Fruit fly (Drosophila melanogaster) whole organism, wandering third instar larva: ENCODE data around the gene He.

Source experiments
- Abd-B ChIP-seq: fragments of >200 bp; optimal IDR thresholded peaks from 2 replicates; lab custom pipeline; 2017; ENCODE audit warnings: missing biosample characterization, missing genetic modification characterization
- CG32264 ChIP-seq: fragments of 200-800 bp; sonication (Bioruptor generic); optimal IDR thresholded peaks from 2 replicates; lab custom pipeline; 2016; ENCODE audit warnings: missing biosample characterization, missing genetic modification characterization
- CG9705 ChIP-seq: fragments of 200-800 bp; sonication (Bioruptor generic); optimal IDR thresholded peaks from 2 replicates; lab custom pipeline; 2018; ENCODE audit warnings: missing biosample characterization, mild to moderate bottlenecking, missing genetic modification characterization
- CrebA ChIP-seq: fragments of 200-800 bp; sonication (Bioruptor generic); optimal IDR thresholded peaks from 2 replicates; lab custom pipeline; 2016; ENCODE audit warnings: missing biosample characterization, mild to moderate bottlenecking, missing genetic modification characterization, borderline replicate concordance
- Dfd ChIP-seq: fragments of >200 bp; optimal IDR thresholded peaks from 2 replicates; lab custom pipeline; 2017; ENCODE audit warnings: missing biosample characterization, missing genetic modification characterization
- Dif ChIP-seq: fragments of 200-275, 200-300 bp; sonication (Bioruptor generic); optimal IDR thresholded peaks from 2 replicates; lab custom pipeline; 2018; ENCODE audit warnings: missing biosample characterization, missing genetic modification characterization; ENCODE audit not compliant: partially characterized antibody
- GATAd ChIP-seq: sonication (Bioruptor generic); optimal IDR thresholded peaks from 2 replicates; lab custom pipeline; 2016; ENCODE audit warnings: missing biosample characterization, missing genetic modification characterization
- HLH106 ChIP-seq: fragments of 200-800 bp; optimal IDR thresholded peaks from 3 replicates; lab custom pipeline; 2019; ENCODE audit warnings: missing biosample characterization, mild to moderate bottlenecking, missing genetic modification characterization, moderate library complexity
- Hnf4 ChIP-seq: fragments of 200-800 bp; sonication (Bioruptor generic); optimal IDR thresholded peaks from 2 replicates; lab custom pipeline; 2016; ENCODE audit warnings: missing biosample characterization, mild to moderate bottlenecking, missing genetic modification characterization
- Hr78 ChIP-seq: fragments of >200 bp; optimal IDR thresholded peaks from 2 replicates; lab custom pipeline; 2017; ENCODE audit warnings: missing biosample characterization, missing genetic modification characterization
- Hr83 ChIP-seq: fragments of 200-300 bp; sonication (Bioruptor generic); optimal IDR thresholded peaks from 2 replicates; lab custom pipeline; 2016; ENCODE audit warnings: missing biosample characterization, mild to moderate bottlenecking, missing genetic modification characterization, moderate library complexity; ENCODE audit not compliant: poor library complexity, severe bottlenecking
- Jra ChIP-seq: sonication (Bioruptor generic); optimal IDR thresholded peaks from 2 replicates; lab custom pipeline; 2016; ENCODE audit warnings: missing biosample characterization, missing genetic modification characterization
- Mio ChIP-seq: sonication (Bioruptor generic); optimal IDR thresholded peaks from 2 replicates; lab custom pipeline; 2016; ENCODE audit warnings: missing biosample characterization, missing genetic modification characterization
- Myc ChIP-seq: fragments of >200 bp; optimal IDR thresholded peaks from 2 replicates; lab custom pipeline; 2017
- OdsH ChIP-seq: fragments of 200-800 bp; sonication (Bioruptor generic); optimal IDR thresholded peaks from 2 replicates; lab custom pipeline; 2016; ENCODE audit warnings: missing biosample characterization, mild to moderate bottlenecking, missing genetic modification characterization
- Rel ChIP-seq, 2 experiments: fragments of 200-800 bp; sonication (Bioruptor generic) in 1 of 2; optimal IDR thresholded peaks; 2 replicates in 1 of 2; 3 replicates in 1 of 2; lab custom pipeline; 2016 to 2019; ENCODE audit warnings: mild to moderate bottlenecking in 2 of 2, missing biosample characterization in 2 of 2, missing genetic modification characterization in 2 of 2, moderate library complexity in 1 of 2
- Sp1 ChIP-seq: fragments of 200-800 bp; sonication (Bioruptor generic); optimal IDR thresholded peaks from 3 replicates; lab custom pipeline; 2019; ENCODE audit warnings: missing biosample characterization, mild to moderate bottlenecking, missing genetic modification characterization, moderate library complexity
- Vsx2 ChIP-seq: fragments of 200-300, 225-300 bp; sonication (Bioruptor generic); optimal IDR thresholded peaks from 2 replicates; lab custom pipeline; 2018; ENCODE audit warnings: missing biosample characterization, missing genetic modification characterization; ENCODE audit not compliant: partially characterized antibody
- br ChIP-seq: fragments of 200-800 bp; sonication (Bioruptor generic); optimal IDR thresholded peaks from 2 replicates; lab custom pipeline; 2016; ENCODE audit warnings: missing biosample characterization, missing genetic modification characterization
- brk ChIP-seq: fragments of 200-800 bp; sonication (Bioruptor generic); optimal IDR thresholded peaks from 2 replicates; lab custom pipeline; 2016; ENCODE audit warnings: missing biosample characterization, mild to moderate bottlenecking, missing genetic modification characterization
- dl ChIP-seq, 2 experiments: fragments of 175-275, 200-275 bp in 1 of 2; fragments of 200-275 bp in 1 of 2; sonication (Bioruptor generic); optimal IDR thresholded peaks; lab custom pipeline; 2018; ENCODE audit warnings: mild to moderate bottlenecking in 2 of 2, missing biosample characterization in 2 of 2, missing genetic modification characterization in 2 of 2, moderate library complexity in 2 of 2; ENCODE audit not compliant: partially characterized antibody in 2 of 2, insufficient read depth in 1 of 2
- dmrt93B ChIP-seq: fragments of 200-800 bp; sonication (Bioruptor generic); optimal IDR thresholded peaks from 2 replicates; lab custom pipeline; 2018; ENCODE audit warnings: missing biosample characterization, mild to moderate bottlenecking, missing genetic modification characterization
- dsf ChIP-seq: sonication (Bioruptor generic); optimal IDR thresholded peaks from 2 replicates; lab custom pipeline; 2016; ENCODE audit warnings: missing biosample characterization, missing genetic modification characterization, borderline replicate concordance
- ey ChIP-seq: fragments of 200-800 bp; sonication (Bioruptor generic); optimal IDR thresholded peaks from 2 replicates; lab custom pipeline; 2016; ENCODE audit warnings: missing biosample characterization, missing genetic modification characterization
- foxo ChIP-seq, 2 experiments: fragments of 200-800 bp; sonication (Bioruptor generic); optimal IDR thresholded peaks; 2 replicates in 1 of 2; 3 replicates in 1 of 2; lab custom pipeline; 2016 to 2017; ENCODE audit warnings: missing biosample characterization in 2 of 2, missing genetic modification characterization in 2 of 2
- fru ChIP-seq: fragments of 200-800 bp; sonication (Bioruptor generic); optimal IDR thresholded peaks from 3 replicates; lab custom pipeline; 2016; ENCODE audit warnings: missing biosample characterization, mild to moderate bottlenecking, missing genetic modification characterization
- h ChIP-seq: fragments of 200-800 bp; sonication (Bioruptor generic); optimal IDR thresholded peaks from 3 replicates; lab custom pipeline; 2016; ENCODE audit warnings: missing biosample characterization, mild to moderate bottlenecking, missing genetic modification characterization
- jim ChIP-seq: fragments of 175-275, 200-325 bp; sonication (Bioruptor generic); optimal IDR thresholded peaks from 2 replicates; lab custom pipeline; 2016; ENCODE audit warnings: missing biosample characterization, mild to moderate bottlenecking, missing genetic modification characterization
- lola ChIP-seq: fragments of >200 bp; optimal IDR thresholded peaks from 2 replicates; lab custom pipeline; 2017; ENCODE audit warnings: missing biosample characterization, missing genetic modification characterization
- pan ChIP-seq: fragments of >200 bp; optimal IDR thresholded peaks from 2 replicates; lab custom pipeline; 2017
- rgr ChIP-seq: fragments of 200-800 bp; sonication (Bioruptor generic); optimal IDR thresholded peaks from 3 replicates; lab custom pipeline; 2016; ENCODE audit warnings: missing biosample characterization, mild to moderate bottlenecking, missing genetic modification characterization
- sage ChIP-seq: fragments of 200-800 bp; sonication (Bioruptor generic); optimal IDR thresholded peaks from 2 replicates; lab custom pipeline; 2016; ENCODE audit warnings: missing biosample characterization, mild to moderate bottlenecking, missing genetic modification characterization
- sv ChIP-seq: fragments of 200-800 bp; sonication (Bioruptor generic); optimal IDR thresholded peaks from 3 replicates; lab custom pipeline; 2016; ENCODE audit warnings: missing biosample characterization, missing genetic modification characterization
- tai ChIP-seq: sonication (Bioruptor generic); optimal IDR thresholded peaks from 2 replicates; lab custom pipeline; 2016; ENCODE audit warnings: missing biosample characterization, missing genetic modification characterization
- usp ChIP-seq: fragments of >200 bp; optimal IDR thresholded peaks from 2 replicates; lab custom pipeline; 2017; ENCODE audit warnings: missing biosample characterization, missing genetic modification characterization
- woc ChIP-seq: sonication (Bioruptor generic); optimal IDR thresholded peaks from 2 replicates; lab custom pipeline; 2016; ENCODE audit warnings: missing biosample characterization, mild to moderate bottlenecking, missing genetic modification characterization

The He gene

dm6 chr2L:13966732-13967316 lies 5.9 kb downstream of the He start, which contains the start of gene NimB2:
Gene NimB2, minus strand, starts transcription at chr2L:13967018.
- no peak for TF ChIP-seq Hnf4 (GFP tag; lab: Kevin White, UChicago)
- TF ChIP-seq Rel (GFP tag; optimal IDR thresholded peaks at IDR 0.05; lab: Kevin White, UChicago) = no peak
- peak; percentile 42 for TF ChIP-seq Rel (tag; optimal IDR thresholded peaks at IDR 0.05; lab: Kevin White, UChicago)
- TF ChIP-seq sage (GFP tag; lab: Kevin White, UChicago) = no peak
- TF ChIP-seq, all 38 proteins: peak for 1

DNA sequence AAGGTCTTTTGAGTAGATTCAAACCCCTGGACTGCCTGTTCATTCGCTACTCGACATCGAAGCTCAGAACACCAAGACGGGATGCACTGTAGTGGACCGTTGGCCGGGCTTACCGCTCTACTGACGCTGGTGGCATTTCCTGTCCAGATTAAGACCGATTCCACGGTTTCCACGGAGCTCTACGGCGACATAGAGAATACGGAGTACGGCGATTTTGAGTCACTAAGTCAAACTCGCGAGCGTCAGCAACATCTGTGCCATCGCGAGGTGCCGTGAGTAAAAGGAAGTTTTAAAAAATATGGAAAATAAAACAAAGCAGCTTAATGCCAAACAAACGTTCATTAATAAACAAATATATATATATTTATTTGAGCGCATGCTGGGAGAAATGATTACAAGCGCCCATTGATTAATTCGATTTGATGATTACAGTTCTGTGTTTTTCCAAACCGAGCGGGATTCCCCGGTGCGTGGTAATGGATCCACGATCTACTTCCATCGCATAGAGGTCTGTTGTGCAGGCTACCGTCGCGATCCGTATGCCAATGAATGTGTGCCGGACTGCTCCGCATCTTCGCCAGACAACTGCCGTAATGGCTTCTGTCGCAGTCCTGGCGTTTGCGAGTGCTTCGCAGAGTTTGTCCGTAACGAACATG lies 9.2 kb downstream of the He start, which contains the start of gene NimB1:
NimB1 (plus strand) TSS at position 41 of the 656 bp plus-strand sequence.
- TF ChIP-seq Dfd (GFP tag; lab: Kevin White, UChicago) (no peak), Rel (GFP tag; optimal IDR thresholded peaks at IDR 0.05; lab: Kevin White, UChicago) (no peak), Rel (tag; optimal IDR thresholded peaks at IDR 0.05; lab: Kevin White, UChicago) (peak; percentile 94)

- peak; percentile 7 for TF ChIP-seq Myc (lab: Kevin White, UChicago)
- TF ChIP-seq Dif (GFP tag; lab: Kevin White, UChicago) = peak; percentile 34
- no peak for TF ChIP-seq OdsH
- TF ChIP-seq Mio = no peak
- no peak for TF ChIP-seq woc (GFP tag; lab: Kevin White, UChicago)
These were observed 12.3 kb downstream of the He start for dm6 chr2L:13960399-13960798.

DNA sequence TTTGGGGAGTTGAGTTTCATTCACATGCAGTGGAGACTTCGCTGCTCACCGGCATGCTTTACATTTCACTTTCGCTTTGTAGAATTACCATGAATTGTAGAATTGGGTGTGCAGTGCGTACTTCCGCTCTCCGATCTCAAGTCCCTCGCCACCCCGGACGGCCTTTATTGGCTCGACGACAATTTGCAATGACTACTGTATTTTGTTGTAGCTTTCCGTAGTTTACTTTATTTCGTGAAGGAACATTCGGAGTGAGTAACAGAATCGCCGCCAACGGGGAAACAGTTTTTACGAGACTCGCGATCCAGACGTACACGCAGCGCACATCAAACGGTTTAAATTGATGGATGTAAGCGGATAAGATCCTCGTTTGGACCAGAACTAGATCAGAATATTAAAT lies 15.5 kb downstream of the He start, which contains the start of gene NimA:
NimA (plus strand) TSS at position 301 of the 400 bp plus-strand sequence.
- TF ChIP-seq rgr (no peak), sv (no peak), fru (GFP tag; lab: Kevin White, UChicago) (no peak), HLH106 (no peak), h (no peak), lola (GFP tag; lab: Kevin White, UChicago) (no peak), ey (GFP tag; lab: Kevin White, UChicago) (no peak), Dif (GFP tag; lab: Kevin White, UChicago) (no peak), CG32264 (GFP tag; lab: Kevin White, UChicago) (no peak), Dfd (GFP tag; lab: Kevin White, UChicago) (no peak), Jra (GFP tag; lab: Kevin White, UChicago) (no peak)

DNA sequence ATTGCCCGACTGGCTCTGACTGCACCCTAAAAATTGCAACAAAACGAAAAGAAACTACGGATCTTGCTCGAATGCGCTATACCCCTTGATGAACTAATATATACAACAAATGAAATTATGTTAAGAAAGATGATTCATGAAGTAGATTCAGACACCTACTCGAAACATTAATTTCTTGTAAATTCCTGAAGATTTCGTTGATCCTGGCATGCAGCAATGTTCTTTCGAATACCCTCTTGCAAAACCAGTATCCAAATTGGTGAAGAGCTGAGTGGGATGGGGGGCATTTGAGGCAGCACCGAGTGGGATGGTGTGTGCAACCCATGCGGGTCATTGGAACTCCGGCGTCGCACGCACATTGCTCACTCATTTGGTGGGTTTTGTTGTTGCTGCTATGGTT lies 17.0 kb downstream of the He start:
- TF ChIP-seq Myc (lab: Kevin White, UChicago) (no peak), dsf (GFP tag; lab: Kevin White, UChicago) (peak; percentile 88), Mio (peak; percentile 72), h (peak; percentile 95), sage (GFP tag; lab: Kevin White, UChicago) (peak; percentile 88), CG32264 (GFP tag; lab: Kevin White, UChicago) (peak; percentile 84), dl (GFP tag; optimal IDR thresholded peaks at IDR 0.05; lab: Kevin White, UChicago; ENCODE audit: insufficient read depth in 1 of 2, partially characterized antibody in 2 of 2) (no peak), Hr78 (GFP tag; lab: Kevin White, UChicago) (no peak), Abd-B (GFP tag; lab: Kevin White, UChicago) (no peak), Hnf4 (GFP tag; lab: Kevin White, UChicago) (peak; percentile 97), lola (GFP tag; lab: Kevin White, UChicago) (no peak), Sp1 (GFP tag; lab: Kevin White, UChicago) (peak; percentile 96), Jra (GFP tag; lab: Kevin White, UChicago) (peak; percentile 95), Vsx2 (GFP tag; lab: Kevin White, UChicago) (no peak), rgr (peak; percentile 96), br (GFP tag; lab: Kevin White, UChicago) (peak; percentile 97), HLH106 (peak; percentile 98), CG9705 (GFP tag; lab: Kevin White, UChicago) (peak; percentile 72), OdsH (peak; percentile 97), ey (GFP tag; lab: Kevin White, UChicago) (peak; percentile 98), brk (peak; percentile 95), sv (no peak), woc (GFP tag; lab: Kevin White, UChicago) (peak; percentile 95), CrebA (GFP tag; lab: Kevin White, UChicago) (peak; percentile 78), jim (no peak), Dfd (GFP tag; lab: Kevin White, UChicago) (no peak), tai (GFP tag; lab: Kevin White, UChicago) (peak; percentile 96), foxo (GFP tag; optimal IDR thresholded peaks at IDR 0.05; lab: Kevin White, UChicago) (peak; percentile 29 to 97), Rel (GFP tag; optimal IDR thresholded peaks at IDR 0.05; lab: Kevin White, UChicago) (peak; percentile 74), Rel (tag; optimal IDR thresholded peaks at IDR 0.05; lab: Kevin White, UChicago) (peak; percentile 72), dmrt93B (GFP tag; lab: Kevin White, UChicago) (peak; percentile 95), Hr83 (GFP tag; lab: Kevin White, UChicago) (no peak), fru (GFP tag; lab: Kevin White, UChicago) (peak; percentile 97), usp (GFP tag; lab: Kevin White, UChicago) (no peak), GATAd (GFP tag; lab: Kevin White, UChicago) (peak; percentile 87), Dif (GFP tag; lab: Kevin White, UChicago) (peak; percentile 29), pan (lab: Kevin White, UChicago) (peak; percentile 58)
